Worm (Caenorhabditis elegans): ENCODE data around the gene W08F4.7.

Gene W08F4.7

ce11 chrII:606033-606432, 28.5 kb upstream of the W08F4.7 start, which contains the start of gene W04H10.5:
Gene W04H10.5, plus strand, starts transcription at chrII:606333.
- no peak for TF ChIP-seq lin-26 (GFP tag; IDR thresholded peaks at IDR 0.05)

ce11 chrII:605267-605666, 27.7 kb upstream of the W08F4.7 start, which contains the start of gene W04H10.2:
Gene W04H10.2, plus strand, starts transcription at chrII:605567.
- TF ChIP-seq ceh-100 (GFP tag; IDR thresholded peaks at IDR 0.05) (no peak), ama-1 (optimal IDR thresholded peaks at IDR 0.05) (no peak), ama-1 (GFP tag; optimal IDR thresholded peaks at IDR 0.05) (no peak), B0019.2 (GFP tag; conservative IDR thresholded peaks at IDR 0.05) (no peak), efl-1 (GFP tag; optimal IDR thresholded peaks at IDR 0.05) (no peak), cebp-1 (GFP tag; IDR thresholded peaks at IDR 0.05) (no peak), cebp-1 (tag; optimal IDR thresholded peaks at IDR 0.05) (no peak), lsy-27 (tag; optimal IDR thresholded peaks at IDR 0.05; ENCODE audit: borderline replicate concordance, insufficient read depth) (no peak), Y79H2A.3 (GFP tag; conservative IDR thresholded peaks at IDR 0.05) (no peak), Y56A3A.18 (GFP tag; IDR thresholded peaks at IDR 0.05) (no peak)

ce11 chrII:602969-603368, 25.4 kb upstream of the W08F4.7 start:
- TF ChIP-seq snpc-3.4 (tag; optimal IDR thresholded peaks at IDR 0.05) (no peak), attf-5 (GFP tag; optimal IDR thresholded peaks at IDR 0.05) (peak; percentile 40), lin-54 (GFP tag; optimal IDR thresholded peaks at IDR 0.05) (no peak), ccch-3 (GFP tag; optimal IDR thresholded peaks at IDR 0.05) (no peak), lin-40 (tag; optimal IDR thresholded peaks at IDR 0.05) (peak; percentile 7), fkh-3 (tag; optimal IDR thresholded peaks at IDR 0.05) (no peak), lin-35 (GFP tag; optimal IDR thresholded peaks at IDR 0.05) (peak in 1 of 3 experiments; percentile 8), snpc-4 (GFP tag; optimal IDR thresholded peaks at IDR 0.05) (no peak), snpc-4 (tag; optimal IDR thresholded peaks at IDR 0.05) (peak in 1 of 4 experiments; percentile 23), hmg-1.2 (GFP tag; IDR thresholded peaks at IDR 0.05) (peak; percentile 61; the same call in 1 of the 2 replicates), aptf-2 (GFP tag; conservative IDR thresholded peaks at IDR 0.05) (no peak)

- TF ChIP-seq attf-3 (GFP tag; conservative IDR thresholded peaks at IDR 0.05) = no peak
- TF ChIP-seq snpc-1.3 (tag; optimal IDR thresholded peaks at IDR 0.05; ENCODE audit: insufficient read depth) = no peak
Measured at ce11 chrII:602020-602419, 24.5 kb upstream of the W08F4.7 start, which contains the start of gene nhl-3. Gene nhl-3, minus strand, starts transcription at chrII:602120.

- peak; percentile 60; the same call in 1 of the 2 replicates for TF ChIP-seq hmg-1.2 (GFP tag; IDR thresholded peaks at IDR 0.05)
- no peak for TF ChIP-seq ceh-79 (tag; optimal IDR thresholded peaks at IDR 0.05)
Measured at ce11 chrII:601305-601704, 23.8 kb upstream of the W08F4.7 start.

ce11 chrII:596702-597101, 19.2 kb upstream of the W08F4.7 start:
- no peak for TF ChIP-seq sptf-2 (GFP tag; optimal IDR thresholded peaks at IDR 0.05)
- TF ChIP-seq fkh-3 (tag; optimal IDR thresholded peaks at IDR 0.05) = no peak
- no peak for TF ChIP-seq die-1 (tag; optimal IDR thresholded peaks at IDR 0.05)
- no peak for TF ChIP-seq egrh-3 (GFP tag; IDR thresholded peaks at IDR 0.05)
- no peak for TF ChIP-seq Y67H2A.10 (GFP tag; conservative IDR thresholded peaks at IDR 0.05)
- no peak for TF ChIP-seq Y56A3A.18 (GFP tag; IDR thresholded peaks at IDR 0.05)
- no peak for TF ChIP-seq ztf-25 (GFP tag; IDR thresholded peaks at IDR 0.05)
- no peak for TF ChIP-seq Y53G8AR.9 (GFP tag; conservative IDR thresholded peaks at IDR 0.05)
- no peak for TF ChIP-seq him-1 (tag; optimal IDR thresholded peaks at IDR 0.05)
- no peak for TF ChIP-seq dpl-1 (GFP tag; optimal IDR thresholded peaks at IDR 0.05)
- TF ChIP-seq Y53F4B.3 (GFP tag; IDR thresholded peaks at IDR 0.05) = no peak
- no peak for TF ChIP-seq xnd-1 (tag; optimal IDR thresholded peaks at IDR 0.05)
- no peak for TF ChIP-seq hrde-1 (tag; optimal IDR thresholded peaks at IDR 0.05; ENCODE audit: borderline replicate concordance)
- TF ChIP-seq egl-44 (GFP tag; IDR thresholded peaks at IDR 0.05) = no peak
- no peak for TF ChIP-seq ceh-100 (GFP tag; IDR thresholded peaks at IDR 0.05)
- no peak for TF ChIP-seq B0336.3 (GFP tag; IDR thresholded peaks at IDR 0.05)
- no peak for TF ChIP-seq tbp1 (GFP tag; optimal IDR thresholded peaks at IDR 0.05)
- no peak for TF ChIP-seq let-607 (tag; optimal IDR thresholded peaks at IDR 0.05)
- TF ChIP-seq aptf-3 (GFP tag; IDR thresholded peaks at IDR 0.05) = no peak
